Fruit fly (Drosophila melanogaster) whole organism, embryonic: ENCODE data around the gene ScpX.

Source experiments
- B-H2 ChIP-seq: fragments of 200-800 bp; sonication (Bioruptor generic); optimal IDR thresholded peaks from 2 replicates; lab custom pipeline; 2018; ENCODE audit warnings: missing biosample characterization, mild to moderate bottlenecking, missing genetic modification characterization
- Bteb2 ChIP-seq: fragments of 200-800 bp; sonication (Bioruptor generic); optimal IDR thresholded peaks from 2 replicates; lab custom pipeline; 2016; ENCODE audit warnings: missing biosample characterization, missing genetic modification characterization
- CG10366 ChIP-seq: fragments of 200-800 bp; sonication (Bioruptor generic); IDR thresholded peaks from 2 replicates; pipeline ENCODE4 v1.3.6; 2022; ENCODE audit warnings: missing biosample characterization, missing genetic modification characterization
- CG10543 ChIP-seq: fragments of 200-800 bp; sonication (Bioruptor generic); optimal IDR thresholded peaks from 3 replicates; lab custom pipeline; 2017; ENCODE audit warnings: missing biosample characterization, mild to moderate bottlenecking, missing genetic modification characterization, moderate library complexity
- CG10979 ChIP-seq: fragments of 200-800 bp; sonication (Bioruptor generic); optimal IDR thresholded peaks from 2 replicates; lab custom pipeline; 2018; ENCODE audit warnings: missing biosample characterization, mild to moderate bottlenecking, missing genetic modification characterization, moderate library complexity
- CG11093 ChIP-seq: fragments of 200-800 bp; sonication (Bioruptor generic); IDR thresholded peaks from 3 replicates; pipeline ENCODE4 v1.3.6; 2022; ENCODE audit warnings: missing biosample characterization, missing genetic modification characterization
- CG11504 ChIP-seq: fragments of 200-800 bp; sonication (Bioruptor generic); optimal IDR thresholded peaks from 3 replicates; lab custom pipeline; 2019; ENCODE audit warnings: missing biosample characterization, mild to moderate bottlenecking, missing genetic modification characterization, moderate library complexity
- CG12219 ChIP-seq: fragments of 200-800 bp; sonication (Bioruptor generic); optimal IDR thresholded peaks from 3 replicates; lab custom pipeline; 2018; ENCODE audit warnings: missing biosample characterization, mild to moderate bottlenecking, missing genetic modification characterization
- CG13894 ChIP-seq: fragments of 200-800 bp; sonication (Bioruptor generic); optimal IDR thresholded peaks from 3 replicates; lab custom pipeline; 2018; ENCODE audit warnings: missing biosample characterization, mild to moderate bottlenecking, missing genetic modification characterization, moderate library complexity
- CG15269 ChIP-seq: fragments of 200-800 bp; sonication (Bioruptor generic); optimal IDR thresholded peaks from 2 replicates; lab custom pipeline; 2018; ENCODE audit warnings: missing biosample characterization, mild to moderate bottlenecking, missing genetic modification characterization, moderate library complexity
- CG17359 ChIP-seq: fragments of 200-800 bp; sonication (Bioruptor generic); optimal IDR thresholded peaks from 3 replicates; lab custom pipeline; 2018; ENCODE audit warnings: missing biosample characterization, mild to moderate bottlenecking, missing genetic modification characterization, moderate library complexity
- CG17361 ChIP-seq: fragments of 200-800 bp; sonication (Bioruptor generic); IDR thresholded peaks from 3 replicates; pipeline ENCODE4 v1.3.6; 2022; ENCODE audit warnings: missing biosample characterization, missing genetic modification characterization
- CG34224 ChIP-seq: fragments of 200-800 bp; sonication (Bioruptor generic); IDR thresholded peaks from 3 replicates; pipeline ENCODE4 v1.3.6; 2022; ENCODE audit warnings: missing biosample characterization, missing genetic modification characterization; ENCODE audit not compliant: partially characterized antibody
- CG34376 ChIP-seq: fragments of 200-800 bp; sonication (Bioruptor generic); optimal IDR thresholded peaks from 2 replicates; lab custom pipeline; 2018; ENCODE audit warnings: missing biosample characterization, mild to moderate bottlenecking, missing genetic modification characterization
- CG8388 ChIP-seq: fragments of 200-800 bp; sonication (Bioruptor generic); optimal IDR thresholded peaks from 2 replicates; lab custom pipeline; 2019; ENCODE audit warnings: missing biosample characterization, mild to moderate bottlenecking, missing genetic modification characterization, moderate library complexity
- CG9727 ChIP-seq: fragments of 200-800 bp; sonication (Bioruptor generic); optimal IDR thresholded peaks from 3 replicates; lab custom pipeline; 2017; ENCODE audit warnings: missing biosample characterization, mild to moderate bottlenecking, missing genetic modification characterization
- D ChIP-seq, 2 experiments: fragments of 200-800 bp in 1 of 2; fragments of >200 bp in 1 of 2; sonication (Bioruptor generic) in 1 of 2; optimal IDR thresholded peaks; 2 replicates in 1 of 2; 3 replicates in 1 of 2; lab custom pipeline; 2017; ENCODE audit warnings: mild to moderate bottlenecking in 1 of 2, missing biosample characterization in 1 of 2, missing genetic modification characterization in 1 of 2, missing genetic modification reagents in 1 of 2
- Ets65A ChIP-seq: fragments of 200-800 bp; sonication (Bioruptor generic); peaks from one replicate; lab custom pipeline; 2016; ENCODE audit warnings: missing biosample characterization, missing genetic modification characterization
- HHEX ChIP-seq: fragments of 200-800 bp; sonication (Bioruptor generic); optimal IDR thresholded peaks from 3 replicates; lab custom pipeline; 2017; ENCODE audit warnings: missing biosample characterization, mild to moderate bottlenecking, missing genetic modification characterization, missing genetic modification reagents
- NC2β ChIP-seq: fragments of 200-800 bp; sonication (Bioruptor generic); optimal IDR thresholded peaks from 2 replicates; lab custom pipeline; 2016; ENCODE audit warnings: missing biosample characterization, missing genetic modification characterization
- Oli ChIP-seq: fragments of 200-800 bp; sonication (Bioruptor generic); optimal IDR thresholded peaks from 2 replicates; lab custom pipeline; 2018; ENCODE audit warnings: missing biosample characterization, mild to moderate bottlenecking, missing genetic modification characterization, moderate library complexity
- Ptx1 ChIP-seq: fragments of 200-800 bp; sonication (Bioruptor generic); IDR thresholded peaks from 2 replicates; pipeline ENCODE4 v1.3.6; 2022; ENCODE audit warnings: missing biosample characterization, missing genetic modification characterization
- Sox102F ChIP-seq: fragments of 200-800 bp; sonication (Bioruptor generic); optimal IDR thresholded peaks from 2 replicates; lab custom pipeline; 2018; ENCODE audit warnings: missing biosample characterization, mild to moderate bottlenecking, missing genetic modification characterization, moderate library complexity
- al ChIP-seq: fragments of 200-800 bp; sonication (Bioruptor generic); IDR thresholded peaks from 2 replicates; pipeline ENCODE4 v1.3.6; 2022; ENCODE audit warnings: missing biosample characterization, missing genetic modification characterization
- aop ChIP-seq: fragments of 200-800 bp; sonication (Bioruptor generic); IDR thresholded peaks from 2 replicates; pipeline ENCODE4 v1.3.6; 2022; ENCODE audit warnings: missing biosample characterization, missing genetic modification characterization
- ara ChIP-seq: fragments of 200-800 bp; sonication (Bioruptor generic); IDR thresholded peaks from 2 replicates; pipeline ENCODE4 v1.3.6; 2022; ENCODE audit warnings: missing biosample characterization, missing genetic modification characterization
- az2 ChIP-seq: fragments of 200-800 bp; sonication (Bioruptor generic); optimal IDR thresholded peaks from 3 replicates; lab custom pipeline; 2016; ENCODE audit warnings: missing biosample characterization, missing genetic modification characterization
- br ChIP-seq: fragments of >200 bp; optimal IDR thresholded peaks from 2 replicates; lab custom pipeline; 2017
- ci ChIP-seq: fragments of 200-800 bp; sonication (Bioruptor generic); IDR thresholded peaks from 3 replicates; pipeline ENCODE4 v1.3.6; 2022; ENCODE audit warnings: missing biosample characterization, missing genetic modification characterization
- dmrt11E ChIP-seq: fragments of 200-800 bp; sonication (Bioruptor generic); optimal IDR thresholded peaks from 3 replicates; lab custom pipeline; 2018; ENCODE audit warnings: missing biosample characterization, mild to moderate bottlenecking, missing genetic modification characterization, moderate library complexity
- dmrt99B ChIP-seq: fragments of 200-800 bp; sonication (Bioruptor generic); optimal IDR thresholded peaks from 2 replicates; lab custom pipeline; 2018; ENCODE audit warnings: missing biosample characterization, mild to moderate bottlenecking, missing genetic modification characterization, moderate library complexity
- dysf ChIP-seq: fragments of 200-800 bp; sonication (Bioruptor generic); IDR thresholded peaks from 3 replicates; pipeline ENCODE4 v1.3.6; 2022; ENCODE audit warnings: missing biosample characterization, missing genetic modification characterization
- gem ChIP-seq: fragments of 200-800 bp; sonication (Bioruptor generic); optimal IDR thresholded peaks from 2 replicates; lab custom pipeline; 2019; ENCODE audit warnings: missing biosample characterization, mild to moderate bottlenecking, missing genetic modification characterization, moderate library complexity
- hkb ChIP-seq, 2 experiments: fragments of 200-800 bp in 1 of 2; fragments of >200 bp in 1 of 2; sonication (Bioruptor generic) in 1 of 2; IDR thresholded peaks in 1 of 2; optimal IDR thresholded peaks in 1 of 2; 2 replicates each; pipeline versions ENCODE4 v1.3.6 to Lab custom; 2017 to 2022; ENCODE audit warnings: missing biosample characterization in 1 of 2, missing genetic modification characterization in 1 of 2
- mld ChIP-seq: fragments of 200-800 bp; sonication (Bioruptor generic); IDR thresholded peaks from 3 replicates; pipeline ENCODE4 v1.3.6; 2022; ENCODE audit warnings: missing biosample characterization, missing genetic modification characterization; ENCODE audit not compliant: partially characterized antibody
- nau ChIP-seq: fragments of 200-800 bp; sonication (Bioruptor generic); optimal IDR thresholded peaks from 3 replicates; lab custom pipeline; 2017; ENCODE audit warnings: missing biosample characterization, mild to moderate bottlenecking, missing genetic modification characterization, missing genetic modification reagents
- nmo ChIP-seq: fragments of 200-800 bp; sonication (Bioruptor generic); optimal IDR thresholded peaks from 2 replicates; lab custom pipeline; 2018; ENCODE audit warnings: missing biosample characterization, mild to moderate bottlenecking, missing genetic modification characterization, moderate library complexity
- oc ChIP-seq: fragments of 200-800 bp; sonication (Bioruptor generic); optimal IDR thresholded peaks from 2 replicates; lab custom pipeline; 2018; ENCODE audit warnings: missing biosample characterization, mild to moderate bottlenecking, missing genetic modification characterization, moderate library complexity
- phol ChIP-seq: fragments of 200-800 bp; sonication (Bioruptor generic); optimal IDR thresholded peaks from 3 replicates; lab custom pipeline; 2018; ENCODE audit warnings: missing biosample characterization, mild to moderate bottlenecking, missing genetic modification characterization, moderate library complexity
- prd ChIP-seq, 3 experiments: fragments of >200 bp in 2 of 3; fragments of 200-800 bp in 1 of 3; sonication (Bioruptor generic) in 1 of 3; optimal IDR thresholded peaks in 2 of 3; IDR thresholded peaks in 1 of 3; 2 replicates in 2 of 3; 3 replicates in 1 of 3; pipeline versions ENCODE4 v1.3.6 to Lab custom; 2017 to 2022; ENCODE audit warnings: missing biosample characterization in 1 of 3, missing genetic modification characterization in 1 of 3
- psq ChIP-seq: fragments of 200-800 bp; sonication (Bioruptor generic); optimal IDR thresholded peaks from 2 replicates; lab custom pipeline; 2017; ENCODE audit warnings: missing biosample characterization, missing genetic modification characterization
- sima ChIP-seq: fragments of 200-800 bp; sonication (Bioruptor generic); optimal IDR thresholded peaks from 2 replicates; lab custom pipeline; 2016; ENCODE audit warnings: missing biosample characterization, missing genetic modification characterization
- tin ChIP-seq: fragments of 200-800 bp; sonication (Bioruptor generic); optimal IDR thresholded peaks from 3 replicates; lab custom pipeline; 2016; ENCODE audit warnings: missing biosample characterization, missing genetic modification characterization
- tll ChIP-seq, 2 experiments: fragments of 200-800 bp in 1 of 2; fragments of >200 bp in 1 of 2; sonication (Bioruptor generic) in 1 of 2; optimal IDR thresholded peaks; 2 replicates each; lab custom pipeline; 2017 to 2019; ENCODE audit warnings: missing biosample characterization in 2 of 2, missing genetic modification characterization in 2 of 2, mild to moderate bottlenecking in 1 of 2, moderate library complexity in 1 of 2
- twi ChIP-seq: fragments of 200-800 bp; optimal IDR thresholded peaks from 2 replicates; lab custom pipeline; 2019; ENCODE audit warnings: missing biosample characterization, mild to moderate bottlenecking, missing genetic modification characterization, moderate library complexity
- unpg ChIP-seq: fragments of 200-800 bp; sonication (Bioruptor generic); optimal IDR thresholded peaks from 3 replicates; lab custom pipeline; 2018; ENCODE audit warnings: missing biosample characterization, mild to moderate bottlenecking, missing genetic modification characterization, moderate library complexity
- zen ChIP-seq: fragments of 200-800 bp; sonication (Bioruptor generic); optimal IDR thresholded peaks from 3 replicates; lab custom pipeline; 2018; ENCODE audit warnings: missing biosample characterization, mild to moderate bottlenecking, missing genetic modification characterization, moderate library complexity
- zfh1 ChIP-seq: fragments of 200-800 bp; sonication (Bioruptor generic); IDR thresholded peaks from 3 replicates; pipeline ENCODE4 v1.3.6; 2022; ENCODE audit warnings: missing biosample characterization, missing genetic modification characterization

ScpX gene

dm6 chr2L:18808754-18809329 lies 22.2 kb upstream of the ScpX start (continued):
- TF ChIP-seq aop (GFP tag; lab: Robert Waterston, UW) (no peak), Ptx1 (GFP tag; lab: Robert Waterston, UW) (peak; percentile 32; the same call in 1 of the 2 replicates), psq (GFP tag; lab: Kevin White, UChicago) (no peak), D (optimal IDR thresholded peaks at IDR 0.05; lab: Kevin White, UChicago) (no peak), D (GFP tag; optimal IDR thresholded peaks at IDR 0.05; lab: Kevin White, UChicago) (peak; percentile 10), unpg (GFP tag; lab: Kevin White, UChicago) (peak; percentile 42), phol (tag; lab: Kevin White, UChicago) (peak; percentile 40), tin (GFP tag; lab: Kevin White, UChicago) (no peak), CG10366 (GFP tag; lab: Robert Waterston, UW) (no peak), twi (tag; lab: Kevin White, UChicago) (peak; percentile 32), al (GFP tag; lab: Robert Waterston, UW) (no peak), nmo (GFP tag; lab: Kevin White, UChicago) (peak; percentile 22), CG17361 (GFP tag; lab: Robert Waterston, UW) (0 out of 3 replicates have a peak, but pooled peaks have one; percentile 10), dmrt99B (tag; lab: Kevin White, UChicago) (peak; percentile 46), CG34224 (no peak), mld (no peak), Ets65A (GFP tag; lab: Kevin White, UChicago) (peak; percentile 35), CG13894 (tag; lab: Kevin White, UChicago) (no peak), CG12219 (GFP tag; lab: Kevin White, UChicago) (no peak), Bteb2 (GFP tag; lab: Kevin White, UChicago) (no peak), hkb (optimal IDR thresholded peaks at IDR 0.05; lab: Kevin White, UChicago) (no peak), hkb (GFP tag; IDR thresholded peaks at IDR 0.05; lab: Robert Waterston, UW) (no peak), sima (no peak), CG10543 (GFP tag; lab: Kevin White, UChicago) (no peak), zen (tag; lab: Kevin White, UChicago) (peak; percentile 93), NC2β (no peak), zfh1 (GFP tag; lab: Robert Waterston, UW) (peak; percentile 67), CG9727 (GFP tag; lab: Kevin White, UChicago) (peak; percentile 60), tll (GFP tag; optimal IDR thresholded peaks at IDR 0.05; lab: Kevin White, UChicago) (no peak), ara (GFP tag; lab: Robert Waterston, UW) (peak; percentile 48; the same call in 1 of the 2 replicates), br (lab: Kevin White, UChicago) (no peak), CG15269 (tag; lab: Kevin White, UChicago) (peak; percentile 19), CG34376 (no peak), gem (peak; percentile 55), CG10979 (tag; lab: Kevin White, UChicago) (peak; percentile 50), CG8388 (GFP tag; lab: Kevin White, UChicago) (peak; percentile 11), CG11093 (GFP tag; lab: Robert Waterston, UW) (no peak), dysf (GFP tag; lab: Robert Waterston, UW) (peak; percentile 24; the same call in 1 of the 3 replicates), CG11504 (tag; lab: Kevin White, UChicago) (peak; percentile 47), HHEX (GFP tag; lab: Kevin White, UChicago) (no peak), dmrt11E (tag; lab: Kevin White, UChicago) (peak; percentile 58), Oli (tag; lab: Kevin White, UChicago) (peak; percentile 16), oc (tag; lab: Kevin White, UChicago) (no peak), az2 (peak; percentile 20), CG17359 (tag; lab: Kevin White, UChicago) (peak; percentile 26), B-H2 (GFP tag; lab: Kevin White, UChicago) (no peak), Sox102F (GFP tag; lab: Kevin White, UChicago) (peak; percentile 8), ci (GFP tag; lab: Robert Waterston, UW) (peak; percentile 53; the same call in 1 of the 3 replicates), nau (GFP tag; lab: Kevin White, UChicago) (no peak), prd (optimal IDR thresholded peaks at IDR 0.05; lab: Kevin White, UChicago) (no peak), prd (GFP tag; IDR thresholded peaks at IDR 0.05; lab: Robert Waterston, UW) (peak; percentile 87)
